Fruit fly (Drosophila melanogaster): ENCODE results near the gene CG18302.

DNA sequence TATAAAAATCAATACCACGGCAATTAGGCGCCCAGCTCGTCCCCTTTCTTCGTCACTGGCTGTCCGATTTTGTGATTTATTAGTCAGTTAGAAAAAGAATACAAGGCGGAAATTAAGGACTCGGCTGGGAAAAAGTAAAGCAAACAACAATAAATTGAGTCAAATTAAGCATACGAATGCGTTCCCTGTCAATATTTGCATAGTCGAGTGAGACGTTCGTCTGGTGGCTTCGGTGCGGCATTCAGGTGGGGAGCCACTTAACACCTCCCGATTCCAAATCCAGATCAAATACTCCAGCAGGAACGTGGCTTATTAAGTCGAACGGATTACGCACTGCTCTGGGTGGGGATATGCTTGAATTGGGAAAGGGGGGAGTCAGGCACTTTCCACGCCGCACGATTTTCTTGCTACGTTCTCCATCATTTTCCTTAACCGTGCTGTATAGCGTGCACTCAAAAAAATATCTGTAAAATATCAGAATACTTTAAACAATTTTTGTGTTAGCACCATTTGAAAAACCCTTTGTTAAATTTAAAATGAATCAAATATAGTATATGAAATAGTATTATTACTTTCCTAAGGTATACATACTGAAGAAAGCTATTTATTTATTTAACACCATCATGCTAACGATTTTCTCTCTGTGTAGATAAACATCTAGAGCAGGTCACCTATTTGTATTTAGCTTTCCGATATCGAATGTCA lies 9.1 kb downstream of the CG18302 start:
- TF ChIP-seq Abd-B (GFP tag; optimal IDR thresholded peaks at IDR 0.05) (no peak), jim (GFP tag; optimal IDR thresholded peaks at IDR 0.05) (no peak), lola (GFP tag; optimal IDR thresholded peaks at IDR 0.05) (no peak), psq (GFP tag; optimal IDR thresholded peaks at IDR 0.05) (no peak), GATAd (GFP tag; optimal IDR thresholded peaks at IDR 0.05) (no peak), usp (GFP tag; optimal IDR thresholded peaks at IDR 0.05) (no peak)

Measured in whole organism, wandering third instar larva.